Worm (Caenorhabditis elegans) whole organism, mixed stage, embryonic: ENCODE data around the gene mca-1.

Experiments
- bed-3 ChIP-seq: fragments of 200-800 bp; sonication (Bioruptor generic); optimal IDR thresholded peaks from 3 replicates; lab custom pipeline; 2018; ENCODE audit warnings: mild to moderate bottlenecking, missing genetic modification characterization, moderate library complexity, missing compliant biosample characterization
- blmp-1 ChIP-seq: fragments of 150-350 bp; optimal IDR thresholded peaks from 2 replicates; lab custom pipeline; 2014; ENCODE audit warnings: missing biosample characterization, missing genetic modification characterization
- ceh-39 ChIP-seq: fragments of 150-350 bp; optimal IDR thresholded peaks from 2 replicates; lab custom pipeline; 2014; ENCODE audit warnings: missing biosample characterization, missing genetic modification characterization
- ceh-83 ChIP-seq: fragments of 200-800 bp; sonication (Bioruptor generic); optimal IDR thresholded peaks from 2 replicates; lab custom pipeline; 2018; ENCODE audit warnings: mild to moderate bottlenecking, missing genetic modification characterization, missing compliant biosample characterization
- ces-1 ChIP-seq: fragments of 150-350 bp; optimal IDR thresholded peaks from 2 replicates; lab custom pipeline; 2014; ENCODE audit warnings: missing biosample characterization, missing genetic modification reagents, missing genetic modification characterization
- cnd-1 ChIP-seq: fragments of 200-800 bp; sonication (Bioruptor generic); optimal IDR thresholded peaks from 2 replicates; lab custom pipeline; 2018; ENCODE audit warnings: mild to moderate bottlenecking, missing genetic modification characterization, missing compliant biosample characterization
- elt-3 ChIP-seq: fragments of 150-350 bp; optimal IDR thresholded peaks from 2 replicates; lab custom pipeline; 2014; ENCODE audit warnings: missing biosample characterization, missing genetic modification characterization
- ham-2 ChIP-seq: fragments of 200-800 bp; sonication (Bioruptor generic); optimal IDR thresholded peaks from 2 replicates; lab custom pipeline; 2018; ENCODE audit warnings: mild to moderate bottlenecking, missing genetic modification characterization, missing compliant biosample characterization
- hlh-1 ChIP-seq: fragments of 150-350 bp; optimal IDR thresholded peaks from 2 replicates; lab custom pipeline; 2014; ENCODE audit warnings: missing biosample characterization, missing genetic modification reagents, missing genetic modification characterization
- lin-13 ChIP-seq: fragments of 150-350 bp; optimal IDR thresholded peaks from 2 replicates; lab custom pipeline; 2014; ENCODE audit warnings: missing biosample characterization, missing genetic modification characterization
- lin-32 ChIP-seq: fragments of 200-800 bp; sonication (Bioruptor generic); optimal IDR thresholded peaks from 2 replicates; lab custom pipeline; 2018; ENCODE audit warnings: mild to moderate bottlenecking, missing genetic modification characterization, missing compliant biosample characterization
- lsy-2 ChIP-seq: fragments of 150-350 bp; optimal IDR thresholded peaks from 2 replicates; lab custom pipeline; 2014; ENCODE audit warnings: missing biosample characterization, missing genetic modification characterization
- mab-5 ChIP-seq: fragments of 150-350 bp; optimal IDR thresholded peaks from 2 replicates; lab custom pipeline; 2014; ENCODE audit warnings: missing biosample characterization, missing genetic modification characterization
- mep-1 ChIP-seq: fragments of 150-350 bp; optimal IDR thresholded peaks from 2 replicates; lab custom pipeline; 2017; ENCODE audit warnings: missing biosample characterization, missing genetic modification reagents, missing genetic modification characterization, inconsistent platforms
- mls-2 ChIP-seq: sonication (generic microtip); optimal IDR thresholded peaks from 2 replicates; lab custom pipeline; 2016; ENCODE audit warnings: mild to moderate bottlenecking, missing genetic modification characterization, moderate library complexity, missing compliant biosample characterization
- nhr-12 ChIP-seq: fragments of 150-350 bp; optimal IDR thresholded peaks from 2 replicates; lab custom pipeline; 2014; ENCODE audit warnings: missing biosample characterization, missing genetic modification characterization
- nhr-2 ChIP-seq: fragments of 150-350 bp; optimal IDR thresholded peaks from 2 replicates; lab custom pipeline; 2014; ENCODE audit warnings: missing biosample characterization, missing genetic modification characterization
- nhr-237 ChIP-seq: fragments of 150-350 bp; optimal IDR thresholded peaks from 2 replicates; lab custom pipeline; 2014; ENCODE audit warnings: missing biosample characterization, missing genetic modification characterization
- nhr-28 ChIP-seq: fragments of 150-350 bp; optimal IDR thresholded peaks from 2 replicates; lab custom pipeline; 2014; ENCODE audit warnings: missing biosample characterization, missing genetic modification characterization
- nhr-76 ChIP-seq: sonication (generic microtip); optimal IDR thresholded peaks from 2 replicates; lab custom pipeline; 2017; ENCODE audit warnings: missing biosample characterization, missing genetic modification characterization
- pha-4 ChIP-seq: fragments of 150-350 bp; optimal IDR thresholded peaks from 2 replicates; lab custom pipeline; 2018; ENCODE audit warnings: missing biosample characterization, missing genetic modification reagents, missing genetic modification characterization
- sem-2 ChIP-seq: fragments of 200-800 bp; sonication (Bioruptor generic); optimal IDR thresholded peaks from 2 replicates; lab custom pipeline; 2018; ENCODE audit warnings: mild to moderate bottlenecking, missing genetic modification characterization, missing compliant biosample characterization
- snpc-4 ChIP-seq: fragments of 150-350 bp; optimal IDR thresholded peaks from 2 replicates; lab custom pipeline; 2014; ENCODE audit warnings: missing biosample characterization, missing genetic modification characterization
- sptf-1 ChIP-seq: sonication (generic microtip); optimal IDR thresholded peaks from 2 replicates; lab custom pipeline; 2017; ENCODE audit warnings: mild to moderate bottlenecking, missing genetic modification characterization, moderate library complexity, missing compliant biosample characterization
- tbx-8 ChIP-seq: fragments of 200-800 bp; sonication (Bioruptor generic); optimal IDR thresholded peaks from 2 replicates; lab custom pipeline; 2018; ENCODE audit warnings: mild to moderate bottlenecking, missing genetic modification characterization, moderate library complexity, missing compliant biosample characterization
- unc-120 ChIP-seq: sonication (generic microtip); optimal IDR thresholded peaks from 2 replicates; lab custom pipeline; 2017; ENCODE audit warnings: missing genetic modification characterization, missing compliant biosample characterization; ENCODE audit not compliant: poor library complexity, severe bottlenecking
- unc-39 ChIP-seq: fragments of 150-350 bp; optimal IDR thresholded peaks from 2 replicates; lab custom pipeline; 2014; ENCODE audit warnings: missing biosample characterization, missing genetic modification characterization
- unc-62 ChIP-seq: fragments of 150-350 bp; optimal IDR thresholded peaks from 2 replicates; lab custom pipeline; 2014; ENCODE audit warnings: missing biosample characterization, missing genetic modification reagents, missing genetic modification characterization
- zip-8 ChIP-seq: fragments of 150-350 bp; optimal IDR thresholded peaks from 2 replicates; lab custom pipeline; 2014; ENCODE audit warnings: missing biosample characterization, missing genetic modification characterization
- ztf-11 ChIP-seq: fragments of 150-350 bp; optimal IDR thresholded peaks from 2 replicates; lab custom pipeline; 2014; ENCODE audit warnings: missing biosample characterization, missing genetic modification characterization

The mca-1 gene

ce11 chrIV:9659999-9660398, 25.3 kb upstream of the mca-1 start:
- TF ChIP-seq cnd-1 (tag; lab: Kevin White, UChicago) (no peak), ces-1 (GFP tag; lab: Kevin White, UChicago) (peak; percentile 61)

- no peak for TF ChIP-seq nhr-237
- no peak for TF ChIP-seq sptf-1 (tag; lab: Kevin White, UChicago)
- no peak for TF ChIP-seq nhr-28
- TF ChIP-seq mep-1 (tag; lab: Kevin White, UChicago), result no peak
- TF ChIP-seq, all 35 proteins: peak for 0
These were observed 23.0 kb upstream of the mca-1 start, which contains the start of gene acc-1 for ce11 chrIV:9657753-9658152. acc-1 (plus strand) TSS chrIV:9658053.

ce11 chrIV:9655556-9655955, 20.8 kb upstream of the mca-1 start:
- TF ChIP-seq bed-3 (GFP tag; lab: Kevin White, UChicago) (no peak), mep-1 (tag; lab: Kevin White, UChicago) (no peak), mls-2 (tag; lab: Kevin White, UChicago) (no peak), ces-1 (GFP tag; lab: Kevin White, UChicago) (peak; percentile 92)

- TF ChIP-seq ham-2 (GFP tag; lab: Kevin White, UChicago), result no peak
- TF ChIP-seq nhr-28, result no peak
- no peak for TF ChIP-seq tbx-8 (GFP tag; lab: Kevin White, UChicago)
- no peak for TF ChIP-seq unc-62 (GFP tag; lab: Kevin White, UChicago)
- no peak for TF ChIP-seq unc-39 (tag; lab: Kevin White, UChicago)
- no peak for TF ChIP-seq zip-8 (tag; lab: Kevin White, UChicago)
- no peak for TF ChIP-seq pha-4 (tag; lab: Kevin White, UChicago)
- no peak for TF ChIP-seq ceh-39 (tag; lab: Kevin White, UChicago)
- TF ChIP-seq blmp-1 (tag; lab: Kevin White, UChicago), result no peak
- TF ChIP-seq ceh-83 (GFP tag; lab: Kevin White, UChicago), result no peak
- TF ChIP-seq sem-2 (GFP tag; lab: Kevin White, UChicago), result no peak
- no peak for TF ChIP-seq nhr-2 (tag; lab: Kevin White, UChicago)
- no peak for TF ChIP-seq nhr-237
- no peak for TF ChIP-seq cnd-1 (tag; lab: Kevin White, UChicago)
- TF ChIP-seq snpc-4 (tag; lab: Kevin White, UChicago), result no peak
- no peak for TF ChIP-seq mep-1 (tag; lab: Kevin White, UChicago)
These were observed 19.3 kb upstream of the mca-1 start, which contains the start of gene F58G6.7 for ce11 chrIV:9654017-9654416. F58G6.7 (plus strand) TSS chrIV:9654317.

ce11 chrIV:9653184-9653583, 18.4 kb upstream of the mca-1 start, which contains the start of gene F58G6.3:
F58G6.3 (plus strand) TSS chrIV:9653535.
- TF ChIP-seq ceh-39 (tag; lab: Kevin White, UChicago) (no peak), sem-2 (GFP tag; lab: Kevin White, UChicago) (no peak), nhr-237 (no peak), mab-5 (no peak), nhr-12 (no peak)

- TF ChIP-seq lin-32 (GFP tag; lab: Kevin White, UChicago) (no peak), nhr-28 (no peak), bed-3 (GFP tag; lab: Kevin White, UChicago) (no peak), hlh-1 (no peak), nhr-2 (tag; lab: Kevin White, UChicago) (no peak), unc-39 (tag; lab: Kevin White, UChicago) (no peak), unc-120 (tag; lab: Kevin White, UChicago) (no peak), ztf-11 (tag; lab: Kevin White, UChicago) (no peak), nhr-76 (tag; lab: Kevin White, UChicago) (no peak), ceh-39 (tag; lab: Kevin White, UChicago) (no peak)
These were observed 16.5 kb upstream of the mca-1 start, which contains the start of gene chca-1 for ce11 chrIV:9651234-9651633. chca-1 (plus strand) TSS chrIV:9651394.

- TF ChIP-seq lin-13 (tag; lab: Kevin White, UChicago), result no peak
- no peak for TF ChIP-seq nhr-2 (tag; lab: Kevin White, UChicago)
- no peak for TF ChIP-seq ztf-11 (tag; lab: Kevin White, UChicago)
- TF ChIP-seq elt-3, result no peak
- no peak for TF ChIP-seq ham-2 (GFP tag; lab: Kevin White, UChicago)
- TF ChIP-seq lsy-2 (tag; lab: Kevin White, UChicago), result no peak
These were observed 13.9 kb upstream of the mca-1 start, which contains the start of gene srm-3 for ce11 chrIV:9648682-9649081. srm-3 (plus strand) TSS chrIV:9648982.
